ENCODE assay signal across 2 worm cellular contexts in genomic region chrII:11952963-11953362, ce11.
TF ChIP-seq lines count a peak whose summit lies in the region.

No protein-coding gene starts in this region.

TF ChIP-seq in whole organism, L1 larva, 84 proteins besides CTCF, POLR2A, EP300 and RAD21:
- peak; percentile 90 for TF ChIP-seq blmp-1 (tag; optimal IDR thresholded peaks at IDR 0.05; lab: Kevin White, UChicago)
- TF ChIP-seq efl-1 (optimal IDR thresholded peaks at IDR 0.05; lab: Kevin White, UChicago), result no peak
- TF ChIP-seq efl-1 (GFP tag; optimal IDR thresholded peaks at IDR 0.05 in 1 of 2; lab: Kevin White, UChicago), result peak in 1 of 2 experiments; percentile 78
- TF ChIP-seq grh-1 (GFP tag; IDR thresholded peaks at IDR 0.05; lab: Robert Waterston, UW), result no peak
- peak in 1 of 6 experiments; percentile 6 for TF ChIP-seq elt-3 (tag; optimal IDR thresholded peaks at IDR 0.05; lab: Kevin White, UChicago)
- peak; percentile 5 for TF ChIP-seq pag-3 (tag; optimal IDR thresholded peaks at IDR 0.05; lab: Kevin White, UChicago; ENCODE audit: borderline replicate concordance, insufficient read depth)

TF ChIP-seq in whole organism, L2 larva, 48 proteins besides CTCF, POLR2A, EP300 and RAD21:
- TF ChIP-seq nhr-237 (tag; optimal IDR thresholded peaks at IDR 0.05; lab: Kevin White, UChicago) (no peak), blmp-1 (tag; optimal IDR thresholded peaks at IDR 0.05; lab: Kevin White, UChicago; ENCODE audit: insufficient read depth) (peak; percentile 49)
TF ChIP-seq in whole organism, L2 larva: peak in this region for 1.

Comparison
In these comparisons a context has a peak if more than half of its experiments do, and no peak if none do; other contexts are left out.
1. Of the 22 proteins assayed by ChIP-seq in both whole organism, L1 larva and whole organism, L2 larva: peak only in whole organism, L1 larva: none; only in whole organism, L2 larva: none; in both: blmp-1; in neither: 20; mixed calls (peak in some experiments, not most) for 1.